Worm (Caenorhabditis elegans): Measurements from ENCODE around the gene str-44.

- TF ChIP-seq W03F9.2 (tag; optimal IDR thresholded peaks at IDR 0.05) (no peak), dao-5 (tag; optimal IDR thresholded peaks at IDR 0.05) (no peak)
These were observed 10.4 kb upstream of the str-44 start, which contains the start of gene C42D4.18 for ce11 chrIV:7166553-7166952.

Data from whole organism, L4/young adult.